Worm (Caenorhabditis elegans) whole organism, early embryonic: ENCODE results near the gene C15C8.8.

ENCODE experiments used
- B0310.2 ChIP-seq: sonication (generic microtip); optimal IDR thresholded peaks from 2 replicates; lab custom pipeline; 2016; ENCODE audit warnings: mild to moderate bottlenecking, missing genetic modification characterization, missing compliant biosample characterization
- F13C5.2 ChIP-seq: sonication (generic microtip); optimal IDR thresholded peaks from 2 replicates; lab custom pipeline; 2017; ENCODE audit warnings: mild to moderate bottlenecking, missing genetic modification characterization, inconsistent platforms, missing compliant biosample characterization
- aly-1 ChIP-seq: sonication (generic microtip); optimal IDR thresholded peaks from 2 replicates; lab custom pipeline; 2016; ENCODE audit warnings: missing genetic modification characterization, missing compliant biosample characterization
- ama-1 ChIP-seq: fragments of 150-350 bp; optimal IDR thresholded peaks from 2 replicates; lab custom pipeline; 2014
- ceh-13 ChIP-seq: fragments of 200-800 bp; sonication (Bioruptor generic); optimal IDR thresholded peaks from 2 replicates; lab custom pipeline; 2018; ENCODE audit warnings: mild to moderate bottlenecking, missing genetic modification characterization, missing compliant biosample characterization
- ceh-36 ChIP-seq: sonication (generic microtip); optimal IDR thresholded peaks from 2 replicates; lab custom pipeline; 2016; ENCODE audit warnings: missing genetic modification characterization, inconsistent platforms, missing compliant biosample characterization
- ets-7 ChIP-seq: sonication (generic microtip); optimal IDR thresholded peaks from 2 replicates; lab custom pipeline; 2016; ENCODE audit warnings: missing genotype, missing genetic modification characterization, missing compliant biosample characterization
- flt-1 ChIP-seq: fragments of 200-800 bp; sonication (Bioruptor generic); IDR thresholded peaks from 2 replicates; pipeline ENCODE4 v1.3.6; 2022; ENCODE audit warnings: missing genetic modification characterization, missing compliant biosample characterization
- hmbx-1 ChIP-seq: sonication (generic microtip); optimal IDR thresholded peaks from 2 replicates; lab custom pipeline; 2016; ENCODE audit warnings: mild to moderate bottlenecking, missing genetic modification characterization, missing compliant biosample characterization
- hmg-4 ChIP-seq: fragments of 200-800 bp; sonication (Bioruptor generic); optimal IDR thresholded peaks from 2 replicates; lab custom pipeline; 2018; ENCODE audit warnings: mild to moderate bottlenecking, missing genetic modification characterization, missing compliant biosample characterization
- hnd-1 ChIP-seq: sonication (generic microtip); optimal IDR thresholded peaks from 2 replicates; lab custom pipeline; 2016; ENCODE audit warnings: missing genetic modification characterization, missing compliant biosample characterization
- pes-1 ChIP-seq: fragments of 200-800 bp; sonication (Bioruptor generic); IDR thresholded peaks from 2 replicates; pipeline ENCODE4 v1.3.6; 2022; ENCODE audit warnings: missing genetic modification reagents, missing genetic modification characterization, missing compliant biosample characterization
- scrt-1 ChIP-seq: fragments of 200-800 bp; sonication (Bioruptor generic); IDR thresholded peaks from 2 replicates; pipeline ENCODE4 v1.3.6; 2022; ENCODE audit warnings: missing genetic modification characterization, missing compliant biosample characterization
- sea-1 ChIP-seq: fragments of 200-800 bp; sonication (Bioruptor generic); conservative IDR thresholded peaks from 2 replicates; pipeline ENCODE4 v1.3.6; 2022; ENCODE audit warnings: missing genetic modification characterization, missing compliant biosample characterization
- tbx-11 ChIP-seq: fragments of 200-800 bp; sonication (Bioruptor generic); IDR thresholded peaks from 2 replicates; pipeline ENCODE4 v1.3.6; 2022; ENCODE audit warnings: missing genetic modification characterization, missing compliant biosample characterization
- tbx-37 ChIP-seq: fragments of 200-800 bp; sonication (Bioruptor generic); conservative IDR thresholded peaks from 2 replicates; pipeline ENCODE4 v1.3.6; 2022; ENCODE audit warnings: missing genetic modification reagents, missing genetic modification characterization, missing compliant biosample characterization
- tra-4 ChIP-seq: sonication (generic microtip); optimal IDR thresholded peaks from 2 replicates; lab custom pipeline; 2017; ENCODE audit warnings: missing genetic modification characterization, missing compliant biosample characterization

Gene C15C8.8

ce11 chrV:12749558-12749957 is 2.7 kb downstream of the C15C8.8 start:
- TF ChIP-seq scrt-1 (GFP tag; lab: Robert Waterston, UW): no peak
- TF ChIP-seq tra-4 (tag; lab: Kevin White, UChicago): no peak
- TF ChIP-seq aly-1 (tag; lab: Kevin White, UChicago): no peak
- TF ChIP-seq flt-1 (GFP tag; lab: Robert Waterston, UW): no peak
- no peak for TF ChIP-seq hmbx-1 (tag; lab: Kevin White, UChicago)
- no peak for TF ChIP-seq ceh-13 (GFP tag; lab: Kevin White, UChicago)

- TF ChIP-seq pes-1 (GFP tag; lab: Robert Waterston, UW) (no peak), sea-1 (GFP tag; lab: Robert Waterston, UW) (no peak), ets-7 (tag; lab: Kevin White, UChicago) (no peak), hmg-4 (GFP tag; lab: Kevin White, UChicago) (no peak)
These were observed 4.5 kb downstream of the C15C8.8 start, which contains the start of gene C15C8.5 for ce11 chrV:12747856-12748255. TSS of gene C15C8.5 (plus strand) at chrV:12748007.

- no peak for TF ChIP-seq ceh-36 (tag; lab: Kevin White, UChicago)
- TF ChIP-seq F13C5.2 (tag; lab: Kevin White, UChicago): no peak
- no peak for TF ChIP-seq pes-1 (GFP tag; lab: Robert Waterston, UW)
- no peak for TF ChIP-seq tbx-11 (GFP tag; lab: Robert Waterston, UW)
- no peak for TF ChIP-seq ama-1
- TF ChIP-seq flt-1 (GFP tag; lab: Robert Waterston, UW): no peak
- TF ChIP-seq hmbx-1 (tag; lab: Kevin White, UChicago): no peak
- TF ChIP-seq B0310.2: no peak
- no peak for TF ChIP-seq hnd-1 (tag; lab: Kevin White, UChicago)
- TF ChIP-seq tbx-37 (GFP tag; lab: Robert Waterston, UW): no peak
- no peak for TF ChIP-seq sea-1 (GFP tag; lab: Robert Waterston, UW)
- TF ChIP-seq aly-1 (tag; lab: Kevin White, UChicago): no peak
- TF ChIP-seq hmg-4 (GFP tag; lab: Kevin White, UChicago): no peak
- TF ChIP-seq scrt-1 (GFP tag; lab: Robert Waterston, UW): no peak
- TF ChIP-seq ceh-13 (GFP tag; lab: Kevin White, UChicago): no peak
- TF ChIP-seq ets-7 (tag; lab: Kevin White, UChicago): no peak
- no peak for TF ChIP-seq tra-4 (tag; lab: Kevin White, UChicago)
These were observed 4.9 kb downstream of the C15C8.8 start, which contains the start of gene C15C8.4 for ce11 chrV:12747431-12747830. TSS of gene C15C8.4 (minus strand) at chrV:12747463.

ce11 chrV:12744979-12745378 is 7.3 kb downstream of the C15C8.8 start, which contains the start of gene C15C8.7:
TSS of gene C15C8.7 (minus strand) at chrV:12745050.
- TF ChIP-seq ceh-13 (GFP tag; lab: Kevin White, UChicago): no peak
- no peak for TF ChIP-seq ceh-36 (tag; lab: Kevin White, UChicago)
- TF ChIP-seq hmg-4 (GFP tag; lab: Kevin White, UChicago): no peak
- no peak for TF ChIP-seq tbx-11 (GFP tag; lab: Robert Waterston, UW)
- TF ChIP-seq hmbx-1 (tag; lab: Kevin White, UChicago): no peak
- no peak for TF ChIP-seq B0310.2
- no peak for TF ChIP-seq hnd-1 (tag; lab: Kevin White, UChicago)
- TF ChIP-seq pes-1 (GFP tag; lab: Robert Waterston, UW): no peak
- TF ChIP-seq flt-1 (GFP tag; lab: Robert Waterston, UW): no peak
- TF ChIP-seq ets-7 (tag; lab: Kevin White, UChicago): no peak
- TF ChIP-seq tra-4 (tag; lab: Kevin White, UChicago): no peak
- TF ChIP-seq sea-1 (GFP tag; lab: Robert Waterston, UW): no peak
- TF ChIP-seq ama-1: no peak
- no peak for TF ChIP-seq aly-1 (tag; lab: Kevin White, UChicago)
- TF ChIP-seq F13C5.2 (tag; lab: Kevin White, UChicago): no peak

DNA sequence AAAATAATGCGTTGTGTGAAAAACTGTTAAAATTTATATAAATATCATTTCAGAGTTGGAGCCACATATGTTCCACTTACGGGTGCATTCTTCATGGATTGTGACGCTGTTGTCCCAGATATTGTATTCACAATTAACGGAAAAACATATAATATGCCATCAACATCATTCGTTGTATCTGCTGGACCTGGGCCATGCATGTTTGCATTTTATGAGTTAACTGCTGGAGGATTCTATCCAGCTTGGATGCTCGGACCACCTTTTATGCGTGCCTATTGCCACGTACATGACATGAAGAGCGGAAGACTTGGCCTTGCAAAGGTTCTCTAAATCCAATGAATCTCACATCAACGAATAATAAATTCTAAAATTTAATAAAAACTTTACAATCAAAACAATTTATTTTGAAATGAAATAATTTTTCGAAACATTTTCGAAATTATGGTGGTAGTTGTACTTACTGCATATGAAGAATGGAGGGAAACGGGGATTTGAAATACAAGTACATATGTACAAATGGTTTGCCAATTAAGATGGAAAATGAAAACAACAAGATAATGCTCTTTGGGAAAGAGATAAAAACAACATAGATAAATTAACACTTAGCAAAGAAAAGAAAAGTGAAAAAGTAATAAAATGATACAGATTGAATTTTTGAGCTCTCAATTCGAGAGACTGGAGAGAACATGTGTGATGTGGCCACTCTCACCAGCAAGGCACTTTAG is 8.4 kb downstream of the C15C8.8 start:
- no peak for TF ChIP-seq aly-1 (tag; lab: Kevin White, UChicago)
- TF ChIP-seq flt-1 (GFP tag; lab: Robert Waterston, UW): no peak
- no peak for TF ChIP-seq B0310.2
- no peak for TF ChIP-seq ceh-13 (GFP tag; lab: Kevin White, UChicago)
- no peak for TF ChIP-seq pes-1 (GFP tag; lab: Robert Waterston, UW)
- TF ChIP-seq sea-1 (GFP tag; lab: Robert Waterston, UW): no peak
- no peak for TF ChIP-seq hmg-4 (GFP tag; lab: Kevin White, UChicago)
- TF ChIP-seq ama-1: no peak
- no peak for TF ChIP-seq ets-7 (tag; lab: Kevin White, UChicago)
- no peak for TF ChIP-seq tbx-37 (GFP tag; lab: Robert Waterston, UW)
- TF ChIP-seq ceh-36 (tag; lab: Kevin White, UChicago): no peak
- TF ChIP-seq scrt-1 (GFP tag; lab: Robert Waterston, UW): no peak
- TF ChIP-seq tra-4 (tag; lab: Kevin White, UChicago): no peak
- no peak for TF ChIP-seq tbx-11 (GFP tag; lab: Robert Waterston, UW)

DNA sequence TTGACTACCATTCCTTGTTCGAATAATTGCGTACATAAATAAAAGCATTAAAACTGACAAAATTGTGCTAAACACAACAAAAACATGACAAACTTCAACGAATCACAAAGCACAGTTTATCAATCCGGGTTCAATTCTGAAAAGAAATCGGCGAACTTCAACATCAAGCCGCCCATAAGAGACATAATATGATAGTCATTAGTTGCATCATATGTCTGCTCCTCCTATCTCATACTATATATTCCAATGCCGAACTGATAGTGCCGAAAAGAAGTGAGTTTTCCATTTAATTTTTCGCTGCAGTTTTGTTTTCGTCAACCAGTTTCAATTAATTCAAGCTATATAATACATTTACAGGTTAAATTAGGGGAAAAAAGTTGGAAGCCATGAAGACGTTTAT is 10.6 kb downstream of the C15C8.8 start, which contains the start of gene hrg-7:
Gene hrg-7 (plus strand): TSS at position 358 of the 400 bp plus-strand sequence.
- no peak for TF ChIP-seq ets-7 (tag; lab: Kevin White, UChicago)

- no peak for TF ChIP-seq B0310.2
- TF ChIP-seq ceh-36 (tag; lab: Kevin White, UChicago): no peak
- no peak for TF ChIP-seq ceh-13 (GFP tag; lab: Kevin White, UChicago)
- TF ChIP-seq sea-1 (GFP tag; lab: Robert Waterston, UW): no peak
- no peak for TF ChIP-seq flt-1 (GFP tag; lab: Robert Waterston, UW)
- no peak for TF ChIP-seq ets-7 (tag; lab: Kevin White, UChicago)
- no peak for TF ChIP-seq tbx-37 (GFP tag; lab: Robert Waterston, UW)
- TF ChIP-seq ama-1: no peak
- no peak for TF ChIP-seq hmbx-1 (tag; lab: Kevin White, UChicago)
- no peak for TF ChIP-seq scrt-1 (GFP tag; lab: Robert Waterston, UW)
- TF ChIP-seq pes-1 (GFP tag; lab: Robert Waterston, UW): no peak
- TF ChIP-seq tbx-11 (GFP tag; lab: Robert Waterston, UW): no peak
- TF ChIP-seq tra-4 (tag; lab: Kevin White, UChicago): no peak
- TF ChIP-seq F13C5.2 (tag; lab: Kevin White, UChicago): no peak
- no peak for TF ChIP-seq aly-1 (tag; lab: Kevin White, UChicago)
- no peak for TF ChIP-seq hnd-1 (tag; lab: Kevin White, UChicago)
- no peak for TF ChIP-seq hmg-4 (GFP tag; lab: Kevin White, UChicago)
These were observed 16.0 kb downstream of the C15C8.8 start, which contains the start of gene cky-1 for ce11 chrV:12736166-12736753. TSS of gene cky-1 (plus strand) at chrV:12736703.
